Worm (Caenorhabditis elegans) whole organism, young adult: ENCODE data around the gene maa-1.

ENCODE experiments used
- egl-18 ChIP-seq: fragments of 200-800 bp; sonication (Bioruptor generic); IDR thresholded peaks from 2 replicates; pipeline ENCODE4 v1.3.6; 2022; ENCODE audit warnings: missing genetic modification reagents, missing genetic modification characterization, missing compliant biosample characterization
- madf-6 ChIP-seq: fragments of 200-800 bp; sonication (Bioruptor generic); IDR thresholded peaks from 2 replicates; pipeline ENCODE4 v1.3.6; 2022; ENCODE audit warnings: missing genetic modification reagents, missing genetic modification characterization, missing compliant biosample characterization
- nfyb-1 ChIP-seq: fragments of 200-800 bp; sonication (Bioruptor generic); IDR thresholded peaks from 2 replicates; pipeline ENCODE4 v1.3.6; 2022; ENCODE audit warnings: missing genetic modification reagents, missing genetic modification characterization, missing compliant biosample characterization
- sea-2 ChIP-seq: fragments of 200-800 bp; sonication (Bioruptor generic); IDR thresholded peaks from 2 replicates; pipeline ENCODE4 v1.3.6; 2022; ENCODE audit warnings: missing genetic modification characterization, missing compliant biosample characterization
- ztf-22 ChIP-seq: fragments of 200-800 bp; sonication (Bioruptor generic); optimal IDR thresholded peaks from 2 replicates; lab custom pipeline; 2018; ENCODE audit warnings: mild to moderate bottlenecking, missing genetic modification characterization, moderate library complexity, missing compliant biosample characterization
- ztf-28 ChIP-seq: fragments of 200-800 bp; sonication (Bioruptor generic); IDR thresholded peaks from 2 replicates; pipeline ENCODE4 v1.3.6; 2022; ENCODE audit warnings: missing genetic modification reagents, missing genetic modification characterization, missing compliant biosample characterization

DNA sequence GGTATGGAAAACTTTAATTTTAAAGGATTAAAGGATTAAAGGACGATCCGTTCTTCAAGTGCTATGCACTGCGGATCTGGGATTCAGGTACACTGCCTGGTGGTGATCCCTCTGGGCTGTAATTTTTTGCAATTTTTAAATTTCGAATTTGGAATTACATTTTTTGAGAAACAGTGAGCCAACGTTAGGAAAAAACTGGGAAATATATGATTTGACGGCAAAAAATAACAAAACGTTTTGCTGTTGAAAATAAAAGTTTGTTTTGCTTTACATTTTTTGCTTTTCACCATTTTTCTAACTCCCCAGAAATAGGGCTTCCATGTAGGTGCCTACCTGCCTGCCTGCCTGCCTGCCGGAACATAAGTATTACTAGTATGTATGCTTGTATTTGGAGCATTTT is 14.9 kb downstream of the maa-1 start, which contains the start of gene C18D11.10:
- no peak for TF ChIP-seq ztf-28 (GFP tag; lab: Robert Waterston, UW)
- no peak for TF ChIP-seq nfyb-1 (GFP tag; lab: Robert Waterston, UW)
- no peak for TF ChIP-seq sea-2 (GFP tag; lab: Robert Waterston, UW)
- TF ChIP-seq madf-6 (GFP tag; lab: Robert Waterston, UW): no peak
- TF ChIP-seq egl-18 (GFP tag; lab: Robert Waterston, UW): no peak
- no peak for TF ChIP-seq ztf-22 (GFP tag; lab: Kevin White, UChicago)
